Worm (Caenorhabditis elegans) whole organism, dauer: Measurements from ENCODE around the gene Y57G11C.20.

Source experiments
- unc-62 ChIP-seq: sonication (generic microtip); optimal IDR thresholded peaks from 2 replicates; lab custom pipeline; 2017; ENCODE audit warnings: missing biosample characterization, missing genetic modification reagents, missing genetic modification characterization

Y57G11C.20 gene

DNA sequence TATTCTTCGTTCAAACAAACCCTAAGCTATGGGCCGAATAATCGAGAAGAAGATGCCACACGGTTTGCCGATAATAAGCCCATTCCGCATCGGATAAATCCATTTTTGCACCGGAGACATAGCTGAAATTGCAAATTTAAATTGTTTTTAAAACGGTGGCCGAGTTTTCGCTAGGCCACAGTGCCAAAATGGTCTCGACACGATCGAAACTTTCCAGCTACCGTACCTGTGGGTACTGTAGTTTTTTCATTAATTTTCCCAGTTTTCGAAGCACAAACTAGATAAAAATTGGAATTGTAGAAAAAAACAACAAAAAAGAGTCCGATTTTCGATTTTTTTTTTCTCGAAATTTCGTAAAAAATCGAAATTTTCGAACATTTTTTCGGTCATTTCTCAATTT, 14.9 kb upstream of the Y57G11C.20 start:
- TF ChIP-seq unc-62 (GFP tag; lab: Kevin White, UChicago) = no peak

ce11 chrIV:14829026-14829425, 14.1 kb upstream of the Y57G11C.20 start, which contains the start of gene hhat-2:
TSS of gene hhat-2 (minus strand) at chrIV:14829126.
- TF ChIP-seq unc-62 (GFP tag; lab: Kevin White, UChicago) = no peak

DNA sequence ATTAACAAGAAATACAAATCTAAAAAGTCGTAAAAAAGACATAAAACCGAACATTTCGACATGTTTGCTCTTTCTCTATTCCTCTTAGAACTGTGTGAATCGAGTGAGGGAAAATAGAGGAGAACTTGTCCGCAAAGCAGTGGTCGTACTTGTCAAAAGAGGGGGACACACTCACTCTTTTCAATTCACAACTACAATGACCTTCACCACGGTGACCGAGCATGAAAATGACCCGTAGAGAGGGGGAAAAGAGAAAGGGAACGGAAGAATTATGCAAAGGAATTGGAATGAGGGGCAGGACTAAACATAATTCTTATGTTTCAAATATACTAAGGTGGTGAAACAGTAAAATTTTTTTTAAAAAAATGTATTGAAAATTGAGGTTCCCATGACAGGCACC, 9.6 kb upstream of the Y57G11C.20 start:
- no peak for TF ChIP-seq unc-62 (GFP tag; lab: Kevin White, UChicago)

DNA sequence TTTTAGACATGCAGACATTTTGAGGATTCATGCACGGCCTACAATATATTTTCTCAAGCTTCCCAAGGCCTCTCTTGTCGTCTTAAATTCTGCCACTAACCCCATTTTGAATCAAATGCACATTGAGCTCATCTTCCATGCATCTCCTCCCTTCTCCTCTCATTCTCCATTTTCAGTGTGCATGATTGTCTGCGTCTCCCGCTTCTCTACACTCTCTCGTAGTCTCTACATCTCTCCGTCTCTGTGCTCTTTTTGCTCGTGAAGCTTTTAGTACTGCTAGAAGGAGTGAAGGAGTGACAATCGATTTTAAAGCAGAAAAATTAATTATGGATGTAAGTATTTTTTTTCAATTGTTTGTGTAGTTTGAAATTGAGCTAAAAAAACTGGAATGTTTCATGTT, 6.3 kb upstream of the Y57G11C.20 start, which contains the start of gene Y57G11C.22:
Y57G11C.22 (plus strand) TSS at position 327 of the 400 bp plus-strand sequence.
- no peak for TF ChIP-seq unc-62 (GFP tag; lab: Kevin White, UChicago)

DNA sequence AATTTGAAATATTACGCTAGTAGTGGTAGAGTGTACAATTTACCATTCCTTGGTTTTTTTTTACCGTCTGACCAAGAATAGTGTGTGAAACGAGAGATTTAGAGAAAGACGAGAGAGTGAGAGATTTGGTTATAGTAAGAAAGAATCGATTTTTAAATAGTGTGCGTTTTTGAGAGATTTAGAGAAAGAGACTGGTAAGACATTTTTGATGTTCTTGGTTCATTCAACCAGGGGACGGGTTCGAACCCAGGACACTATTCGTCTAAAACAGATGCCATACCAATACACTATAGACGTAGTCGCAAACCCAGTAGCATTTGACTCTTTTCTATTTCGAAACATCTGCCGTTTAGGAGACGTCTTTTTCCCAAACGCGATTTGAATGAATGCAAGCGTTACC, 5.1 kb upstream of the Y57G11C.20 start:
- no peak for TF ChIP-seq unc-62 (GFP tag; lab: Kevin White, UChicago)

DNA sequence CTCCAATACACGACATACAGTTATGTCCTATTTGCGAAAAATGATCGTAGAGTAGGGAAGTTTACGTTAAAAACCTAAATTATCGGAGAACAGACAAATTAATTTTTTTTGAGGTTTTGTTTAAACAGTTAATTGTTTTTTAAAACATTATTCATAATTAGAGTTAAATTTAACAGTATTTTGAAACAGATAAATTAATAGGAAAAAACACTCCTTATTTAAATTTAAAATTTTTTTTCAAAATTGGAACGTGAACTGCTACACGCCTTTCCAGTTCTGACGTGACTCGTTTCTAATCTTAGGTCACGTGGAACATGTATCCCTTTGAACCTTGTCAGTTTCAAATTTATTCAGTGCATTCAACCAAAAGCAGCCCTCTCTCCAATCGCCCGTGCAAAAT, 10.5 kb downstream of the Y57G11C.20 start, which contains the start of gene Y57G11C.52:
Y57G11C.52 (plus strand) TSS at position 301 of the 400 bp plus-strand sequence.
- no peak for TF ChIP-seq unc-62 (GFP tag; lab: Kevin White, UChicago)

DNA sequence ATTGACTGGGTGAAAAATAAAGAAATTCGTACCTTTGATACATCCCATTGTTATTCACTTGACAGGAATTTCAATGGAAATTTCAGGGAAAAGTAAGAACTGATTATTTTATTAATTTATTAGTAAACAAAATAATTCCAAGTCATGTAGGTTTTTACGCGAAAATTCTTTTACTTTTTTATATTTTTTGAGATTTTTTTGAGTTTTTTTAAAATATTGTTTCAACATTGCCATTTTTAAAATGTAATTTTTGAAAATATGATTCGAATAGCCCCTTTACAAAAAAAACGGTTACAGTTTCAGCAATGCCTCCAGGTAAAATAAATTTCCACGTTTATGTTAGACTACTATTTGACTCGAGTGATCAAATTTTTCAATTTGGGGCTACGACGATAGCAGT, 18.5 kb downstream of the Y57G11C.20 start, which contains the start of gene Y57G11C.23:
Y57G11C.23 (minus strand) TSS at position 101 of the 400 bp plus-strand sequence.
- TF ChIP-seq unc-62 (GFP tag; lab: Kevin White, UChicago) = no peak

DNA sequence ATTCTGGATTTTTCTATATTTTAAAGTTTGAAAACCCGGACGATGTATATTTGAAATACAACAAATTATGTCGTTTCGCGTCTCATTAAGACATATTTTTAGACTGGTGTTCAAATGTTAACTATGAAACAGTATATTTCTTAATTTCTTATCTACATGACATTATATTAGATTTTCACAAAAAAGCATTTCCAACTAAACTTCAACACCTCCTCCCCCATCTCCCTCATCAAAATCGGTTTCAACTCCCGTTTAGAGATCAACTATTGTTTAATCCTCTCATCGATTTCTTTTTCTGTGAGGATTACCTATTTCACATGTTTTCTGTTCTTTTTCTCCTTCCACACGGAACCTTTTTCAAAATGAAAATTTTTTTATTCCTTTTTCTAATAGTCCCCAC, 19.0 kb downstream of the Y57G11C.20 start, which contains the start of gene Y57G11C.38:
Y57G11C.38 (plus strand) TSS at position 301 of the 400 bp plus-strand sequence.
- TF ChIP-seq unc-62 (GFP tag; lab: Kevin White, UChicago) = no peak

- TF ChIP-seq unc-62 (GFP tag; lab: Kevin White, UChicago) = no peak
Observed at ce11 chrIV:14863772-14864171, 20.6 kb downstream of the Y57G11C.20 start.

- no peak for TF ChIP-seq unc-62 (GFP tag; lab: Kevin White, UChicago)
Observed at ce11 chrIV:14864529-14864928, 21.4 kb downstream of the Y57G11C.20 start.

ce11 chrIV:14868560-14868959, 25.4 kb downstream of the Y57G11C.20 start:
- TF ChIP-seq unc-62 (GFP tag; lab: Kevin White, UChicago) = no peak

DNA sequence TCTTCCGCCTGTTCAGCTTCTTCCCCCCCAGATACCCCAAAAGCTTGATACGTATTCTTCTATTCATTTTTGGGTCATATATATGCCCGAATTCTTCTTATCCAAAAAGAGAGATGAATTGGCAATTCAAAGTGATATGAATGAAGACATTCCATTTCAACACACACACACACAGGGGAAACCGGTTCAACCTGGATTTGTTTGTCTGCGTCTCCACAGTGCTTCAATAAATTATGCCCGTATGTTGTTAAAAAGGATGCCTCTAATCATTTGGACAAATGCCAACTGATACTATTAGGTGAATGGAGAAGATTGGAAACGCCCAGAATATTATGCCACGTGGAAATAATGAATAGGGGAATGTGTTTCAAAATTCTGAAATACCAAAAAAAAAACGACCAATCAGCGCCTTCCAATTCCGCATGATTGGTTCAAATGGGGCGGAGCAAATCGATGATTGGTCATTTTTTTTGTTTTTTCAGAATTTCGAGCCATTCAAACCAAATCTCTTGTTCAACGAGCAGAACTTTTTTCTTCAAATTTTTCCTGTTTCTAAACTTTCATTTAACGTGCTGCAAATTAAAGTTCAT, 26.8 kb downstream of the Y57G11C.20 start:
- no peak for TF ChIP-seq unc-62 (GFP tag; lab: Kevin White, UChicago)

- TF ChIP-seq unc-62 (GFP tag; lab: Kevin White, UChicago) = no peak
Observed at ce11 chrIV:14872320-14872719, 29.2 kb downstream of the Y57G11C.20 start.

DNA sequence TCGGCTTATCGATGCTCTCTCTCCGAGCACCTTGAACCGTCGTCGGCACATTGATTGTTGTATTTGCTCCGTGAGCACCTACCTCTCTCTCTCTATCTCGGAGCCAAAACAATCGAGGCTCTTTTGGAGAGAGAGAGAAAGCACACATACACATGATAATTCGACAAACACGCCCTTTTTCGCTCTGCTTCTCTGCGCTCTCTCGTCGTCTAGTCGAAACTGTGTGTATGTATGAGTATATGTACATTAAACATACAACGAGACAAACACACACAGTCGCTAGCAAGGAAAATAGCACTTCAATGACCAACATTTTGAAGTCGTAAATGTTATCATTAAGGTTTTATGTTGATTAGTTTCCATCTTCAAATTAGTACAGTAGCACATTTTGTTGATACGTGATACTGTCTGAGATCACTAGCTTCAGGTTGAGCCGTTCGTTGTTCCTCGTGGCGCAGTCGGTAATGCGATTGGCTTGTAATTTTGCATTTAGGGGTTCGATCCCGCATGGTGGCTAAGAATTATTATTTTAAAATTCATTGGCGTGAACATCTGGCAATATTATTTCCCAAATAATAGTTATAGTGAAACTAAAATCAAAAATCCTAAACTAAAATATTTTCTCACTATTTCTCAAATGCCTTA, 31.9 kb downstream of the Y57G11C.20 start:
- no peak for TF ChIP-seq unc-62 (GFP tag; lab: Kevin White, UChicago)

- no peak for TF ChIP-seq unc-62 (GFP tag; lab: Kevin White, UChicago)
Observed at ce11 chrIV:14876632-14877031, 33.5 kb downstream of the Y57G11C.20 start.

- no peak for TF ChIP-seq unc-62 (GFP tag; lab: Kevin White, UChicago)
Observed at ce11 chrIV:14877657-14878056, 34.5 kb downstream of the Y57G11C.20 start.

ce11 chrIV:14879184-14879583, 36.0 kb downstream of the Y57G11C.20 start, which contains the start of gene eps-8:
TSS of gene eps-8 (plus strand) at chrIV:14879484.
- TF ChIP-seq unc-62 (GFP tag; lab: Kevin White, UChicago) = no peak
